Worm (Caenorhabditis elegans) whole organism, midembryonic: ENCODE data around the gene Y54G2A.77.

Experiments
- klf-2 ChIP-seq: fragments of 200-800 bp; sonication (Bioruptor generic); conservative IDR thresholded peaks from 2 replicates; pipeline ENCODE4 v1.3.6; 2022; ENCODE audit warnings: missing genetic modification reagents, missing genetic modification characterization, missing compliant biosample characterization
- med-1 ChIP-seq: sonication (generic microtip); optimal IDR thresholded peaks from 2 replicates; lab custom pipeline; 2017; ENCODE audit warnings: missing genetic modification characterization, mild to moderate bottlenecking, missing compliant biosample characterization, antibody characterized with exemption, missing genetic modification reagents; ENCODE audit not compliant: insufficient read depth
- ztf-23 ChIP-seq: fragments of 200-800 bp; sonication (Bioruptor generic); IDR thresholded peaks from 2 replicates; pipeline ENCODE4 v1.3.6; 2022; ENCODE audit warnings: missing genetic modification reagents, missing genetic modification characterization, missing compliant biosample characterization

DNA sequence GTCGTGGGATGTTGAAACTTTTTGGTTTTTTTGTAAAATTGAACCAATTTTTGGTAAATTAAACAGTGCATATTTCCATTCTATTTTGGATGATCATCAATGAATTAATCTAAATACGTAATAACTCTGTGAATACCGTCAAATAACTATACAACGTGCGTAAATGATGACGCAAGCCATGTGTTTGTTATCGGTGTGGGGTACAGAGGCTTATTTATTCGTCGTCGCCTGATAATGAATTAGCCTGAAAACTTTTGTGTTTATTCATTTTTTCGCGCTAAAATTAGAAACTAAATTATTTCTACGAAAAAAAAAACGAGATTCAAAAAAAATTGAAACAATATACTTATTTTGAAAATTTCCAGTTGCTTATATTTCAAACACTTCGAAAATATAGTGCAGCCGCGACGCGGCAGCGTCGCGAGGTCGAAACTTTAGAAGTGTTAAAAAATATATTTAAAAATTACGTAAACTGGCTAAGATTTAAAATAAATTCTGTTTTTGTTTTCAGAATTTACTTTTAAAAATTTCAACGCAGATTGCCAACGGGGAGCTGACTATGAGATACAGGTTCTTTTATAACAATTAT lies 13.5 kb upstream of the Y54G2A.77 start:
- TF ChIP-seq ztf-23 (no peak), klf-2 (GFP tag; lab: Robert Waterston, UW) (no peak), med-1 (GFP tag; lab: Kevin White, UChicago) (no peak)
